Worm (Caenorhabditis elegans): ENCODE data around the gene F40B5.2.

The F40B5.2 gene

DNA sequence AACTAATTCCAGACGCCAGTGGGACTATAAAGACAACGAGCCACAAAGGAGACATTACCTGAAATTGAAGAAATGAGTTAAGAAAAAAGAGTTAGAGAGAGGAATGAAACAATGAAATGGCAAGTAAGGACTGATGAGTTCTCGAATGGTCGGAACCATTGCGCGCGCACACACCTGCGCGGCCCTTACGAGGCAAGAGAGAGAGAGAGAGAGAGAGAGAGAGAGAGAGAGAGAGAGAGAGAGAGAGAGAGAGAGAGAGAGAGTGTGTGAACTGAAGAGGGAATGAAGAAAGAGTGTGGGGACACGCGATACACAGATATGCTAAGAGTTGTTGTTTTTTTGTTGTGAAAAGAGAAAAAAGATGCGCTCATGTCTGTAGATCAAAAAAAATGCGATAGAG lies 41.3 kb upstream of the F40B5.2 start, which contains the start of gene R09F10.8:
R09F10.8 (minus strand) TSS at position 58 of the 400 bp plus-strand sequence.
- no peak for TF ChIP-seq unc-62 (GFP tag; optimal IDR thresholded peaks at IDR 0.05)
- no peak for TF ChIP-seq ceh-39 (tag; optimal IDR thresholded peaks at IDR 0.05)
- TF ChIP-seq pha-4 (tag; optimal IDR thresholded peaks at IDR 0.05): no peak
- no peak for TF ChIP-seq elt-1 (tag; optimal IDR thresholded peaks at IDR 0.05; ENCODE audit: borderline replicate concordance, insufficient read depth)
- no peak for TF ChIP-seq cnd-1 (tag; optimal IDR thresholded peaks at IDR 0.05)
- no peak for TF ChIP-seq sem-2 (GFP tag; optimal IDR thresholded peaks at IDR 0.05)
- no peak for TF ChIP-seq mab-5 (tag; optimal IDR thresholded peaks at IDR 0.05)
- TF ChIP-seq hlh-1 (tag; optimal IDR thresholded peaks at IDR 0.05): no peak
- TF ChIP-seq nhr-28 (tag; optimal IDR thresholded peaks at IDR 0.05): no peak

DNA sequence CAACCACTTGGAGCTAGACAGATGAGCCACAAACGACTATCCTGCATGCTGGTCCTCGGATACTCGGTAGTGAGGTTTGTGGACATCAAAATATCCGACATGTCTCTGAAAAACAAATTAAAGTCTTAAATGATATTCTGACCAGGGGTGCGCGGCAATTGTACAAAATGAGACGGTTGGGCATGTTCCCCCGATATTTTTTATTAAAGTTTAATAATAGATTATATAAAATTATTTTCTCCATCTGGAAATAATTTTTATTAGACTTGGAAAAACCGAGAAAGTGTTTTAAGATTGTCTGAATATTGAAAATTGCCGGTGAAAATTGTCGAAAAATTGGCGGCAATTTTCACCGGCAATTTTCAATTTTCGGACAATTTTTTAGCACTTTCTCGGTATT lies 39.9 kb upstream of the F40B5.2 start, which contains the start of gene F55E10.4:
F55E10.4 (minus strand) TSS at position 101 of the 400 bp plus-strand sequence.
- no peak for TF ChIP-seq snpc-4 (tag; optimal IDR thresholded peaks at IDR 0.05)
- no peak for TF ChIP-seq blmp-1 (tag; optimal IDR thresholded peaks at IDR 0.05)
- TF ChIP-seq hlh-1 (tag; optimal IDR thresholded peaks at IDR 0.05): no peak
- no peak for TF ChIP-seq bed-3 (GFP tag; optimal IDR thresholded peaks at IDR 0.05)
- no peak for TF ChIP-seq zip-8 (tag; optimal IDR thresholded peaks at IDR 0.05)
- no peak for TF ChIP-seq sptf-1 (tag; optimal IDR thresholded peaks at IDR 0.05)
- no peak for TF ChIP-seq elt-1 (tag; optimal IDR thresholded peaks at IDR 0.05; ENCODE audit: borderline replicate concordance, insufficient read depth)
- no peak for TF ChIP-seq ceh-83 (GFP tag; optimal IDR thresholded peaks at IDR 0.05)
- TF ChIP-seq unc-62 (GFP tag; optimal IDR thresholded peaks at IDR 0.05): no peak
- no peak for TF ChIP-seq lsy-2 (tag; optimal IDR thresholded peaks at IDR 0.05)

DNA sequence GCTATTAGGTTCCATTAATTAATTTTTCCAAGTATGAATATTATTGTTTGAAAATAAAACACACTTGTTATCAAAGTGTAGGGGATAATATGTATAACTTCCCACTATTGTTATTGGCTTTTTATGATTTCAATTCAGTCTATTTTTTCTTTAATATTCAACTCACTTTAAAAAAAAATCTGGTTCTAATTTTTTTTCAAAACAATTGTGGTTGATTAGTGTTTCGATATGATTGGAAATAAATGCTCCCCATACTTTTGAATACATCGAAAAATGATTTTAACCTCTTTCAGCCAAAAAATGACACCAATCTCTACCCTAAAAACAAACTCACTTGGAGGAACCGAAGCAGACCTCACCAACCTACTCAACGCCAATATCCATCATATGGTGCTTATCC lies 27.3 kb upstream of the F40B5.2 start, which contains the start of gene F55E10.2:
F55E10.2 (plus strand) TSS at position 301 of the 400 bp plus-strand sequence.
- TF ChIP-seq ces-1 (GFP tag; optimal IDR thresholded peaks at IDR 0.05) (no peak), lin-32 (GFP tag; optimal IDR thresholded peaks at IDR 0.05) (no peak), snpc-4 (tag; optimal IDR thresholded peaks at IDR 0.05) (no peak), lsy-2 (tag; optimal IDR thresholded peaks at IDR 0.05) (no peak), hlh-1 (tag; optimal IDR thresholded peaks at IDR 0.05) (no peak), ceh-43 (GFP tag; optimal IDR thresholded peaks at IDR 0.05) (no peak), mab-5 (tag; optimal IDR thresholded peaks at IDR 0.05) (no peak), drap-1 (GFP tag; optimal IDR thresholded peaks at IDR 0.05) (no peak), mls-2 (tag; optimal IDR thresholded peaks at IDR 0.05) (no peak), ceh-39 (tag; optimal IDR thresholded peaks at IDR 0.05) (no peak), blmp-1 (tag; optimal IDR thresholded peaks at IDR 0.05) (no peak), flh-1 (GFP tag; optimal IDR thresholded peaks at IDR 0.05) (no peak), sptf-1 (tag; optimal IDR thresholded peaks at IDR 0.05) (no peak), ztf-11 (tag; optimal IDR thresholded peaks at IDR 0.05) (no peak), nhr-237 (tag; optimal IDR thresholded peaks at IDR 0.05) (no peak), cnd-1 (tag; optimal IDR thresholded peaks at IDR 0.05) (no peak), mep-1 (tag; optimal IDR thresholded peaks at IDR 0.05) (no peak)

DNA sequence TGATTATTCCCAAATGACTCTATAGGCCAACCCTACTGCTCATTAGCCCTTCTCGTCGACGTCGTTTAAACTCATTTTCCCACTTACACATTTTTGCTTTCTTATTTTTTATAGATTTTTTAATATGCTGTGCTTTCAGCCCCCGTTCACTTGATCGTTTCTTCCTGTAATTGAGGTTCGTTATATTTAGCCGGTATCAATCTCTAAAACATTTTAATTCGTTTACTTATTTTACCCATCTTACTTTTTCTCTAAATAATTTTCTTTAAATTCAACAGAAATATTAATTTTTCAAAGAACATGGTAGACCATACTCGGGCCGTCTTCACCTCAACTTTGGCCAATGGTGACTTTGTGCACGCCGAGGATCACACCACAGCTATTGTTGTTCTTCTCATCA lies 26.0 kb upstream of the F40B5.2 start, which contains the start of gene F55E10.1:
F55E10.1 (plus strand) TSS at position 301 of the 400 bp plus-strand sequence.
- TF ChIP-seq nhr-12 (tag; optimal IDR thresholded peaks at IDR 0.05) (no peak), lsy-2 (tag; optimal IDR thresholded peaks at IDR 0.05) (no peak), nhr-237 (tag; optimal IDR thresholded peaks at IDR 0.05) (no peak), ceh-39 (tag; optimal IDR thresholded peaks at IDR 0.05) (no peak), ztf-11 (tag; optimal IDR thresholded peaks at IDR 0.05) (no peak), ham-2 (GFP tag; optimal IDR thresholded peaks at IDR 0.05) (no peak), cnd-1 (tag; optimal IDR thresholded peaks at IDR 0.05) (no peak), nhr-2 (tag; optimal IDR thresholded peaks at IDR 0.05) (no peak), M03D4.4 (tag; optimal IDR thresholded peaks at IDR 0.05) (no peak), lin-13 (tag; optimal IDR thresholded peaks at IDR 0.05) (no peak), sem-2 (GFP tag; optimal IDR thresholded peaks at IDR 0.05) (no peak), mep-1 (tag; optimal IDR thresholded peaks at IDR 0.05) (no peak), elt-3 (tag; optimal IDR thresholded peaks at IDR 0.05) (no peak), pha-4 (tag; optimal IDR thresholded peaks at IDR 0.05) (no peak), bed-3 (GFP tag; optimal IDR thresholded peaks at IDR 0.05) (no peak), ces-1 (GFP tag; optimal IDR thresholded peaks at IDR 0.05) (no peak), nhr-76 (tag; optimal IDR thresholded peaks at IDR 0.05) (no peak), sptf-1 (tag; optimal IDR thresholded peaks at IDR 0.05) (no peak), mab-5 (tag; optimal IDR thresholded peaks at IDR 0.05) (no peak), mls-2 (tag; optimal IDR thresholded peaks at IDR 0.05) (no peak)

DNA sequence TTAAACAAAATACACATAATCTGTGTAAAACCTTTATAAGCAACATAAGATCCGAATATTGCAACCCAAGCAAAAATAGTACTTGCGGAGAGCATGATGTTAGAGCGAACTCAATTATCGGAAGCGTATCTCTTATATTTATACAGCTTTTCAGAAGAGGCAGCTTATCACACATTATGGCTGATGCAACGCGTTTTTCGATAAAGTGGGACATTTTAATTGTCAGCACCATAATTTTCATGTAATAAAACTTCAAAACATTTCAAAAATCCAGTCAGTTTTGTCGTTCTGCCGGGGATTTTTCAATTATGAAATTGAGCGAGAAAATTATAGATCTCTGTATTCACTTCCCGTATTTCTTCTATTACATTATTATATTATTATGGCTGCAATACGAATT lies 21.4 kb upstream of the F40B5.2 start, which contains the start of gene drd-5:
drd-5 (minus strand) TSS at position 101 of the 400 bp plus-strand sequence.
- TF ChIP-seq bed-3 (GFP tag; optimal IDR thresholded peaks at IDR 0.05) (no peak), mls-2 (tag; optimal IDR thresholded peaks at IDR 0.05) (no peak), zip-8 (tag; optimal IDR thresholded peaks at IDR 0.05) (no peak), unc-39 (tag; optimal IDR thresholded peaks at IDR 0.05) (no peak), ceh-83 (GFP tag; optimal IDR thresholded peaks at IDR 0.05) (no peak), lin-13 (tag; optimal IDR thresholded peaks at IDR 0.05) (no peak), nhr-28 (tag; optimal IDR thresholded peaks at IDR 0.05) (no peak), nhr-2 (tag; optimal IDR thresholded peaks at IDR 0.05) (no peak), mep-1 (tag; optimal IDR thresholded peaks at IDR 0.05) (no peak), unc-120 (tag; optimal IDR thresholded peaks at IDR 0.05; ENCODE audit: poor library complexity, severe bottlenecking) (no peak), nhr-12 (tag; optimal IDR thresholded peaks at IDR 0.05) (no peak), sptf-1 (tag; optimal IDR thresholded peaks at IDR 0.05) (no peak)

Data from whole organism, mixed stage, embryonic.